Worm (Caenorhabditis elegans): ENCODE data around the gene C01G10.9.
A peak's percentile ranks its signal among the peaks of the same experiment; 100 is the strongest.

The C01G10.9 gene

DNA sequence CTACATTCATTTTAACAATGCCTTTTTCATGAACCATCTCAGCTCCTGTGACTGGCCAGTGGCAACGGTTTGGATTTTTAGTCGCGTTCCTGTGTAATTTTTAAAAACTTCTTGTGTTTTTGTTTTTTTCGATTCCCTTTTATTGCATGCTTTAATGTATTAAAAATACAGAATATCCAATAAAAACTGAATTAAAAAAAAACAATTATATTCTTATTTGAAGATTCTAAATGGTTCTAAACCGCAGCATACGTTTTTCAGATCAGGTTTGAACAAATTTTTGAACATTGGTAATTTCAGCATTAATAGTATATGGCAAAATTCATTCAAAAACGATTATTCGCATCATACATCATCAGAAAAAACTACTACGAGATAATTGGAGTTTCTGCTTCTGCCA is 14.0 kb upstream of the C01G10.9 start, which contains the start of gene dnj-3:
dnj-3 (plus strand) TSS at position 301 of the 400 bp plus-strand sequence.
- no peak for TF ChIP-seq pha-2 (tag; optimal IDR thresholded peaks at IDR 0.05)
- TF ChIP-seq ceh-30 (tag; optimal IDR thresholded peaks at IDR 0.05), result no peak
- no peak for TF ChIP-seq pax-1 (tag; optimal IDR thresholded peaks at IDR 0.05)
- TF ChIP-seq ref-2 (tag; optimal IDR thresholded peaks at IDR 0.05), result no peak
- no peak for TF ChIP-seq odd-2 (tag; optimal IDR thresholded peaks at IDR 0.05)
- no peak for TF ChIP-seq ceh-45 (GFP tag; IDR thresholded peaks at IDR 0.05)
- no peak for TF ChIP-seq F13H6.1 (tag; optimal IDR thresholded peaks at IDR 0.05)
- no peak for TF ChIP-seq hlh-15 (tag; optimal IDR thresholded peaks at IDR 0.05)
- TF ChIP-seq hlh-30 (tag; optimal IDR thresholded peaks at IDR 0.05; ENCODE audit: insufficient read depth), result no peak
- TF ChIP-seq ceh-48 (tag; optimal IDR thresholded peaks at IDR 0.05), result no peak
- TF ChIP-seq tbx-2 (tag; optimal IDR thresholded peaks at IDR 0.05), result no peak
- no peak for TF ChIP-seq ceh-34 (tag; optimal IDR thresholded peaks at IDR 0.05)
- TF ChIP-seq Y22D7AL.16 (tag; optimal IDR thresholded peaks at IDR 0.05), result no peak
- TF ChIP-seq syd-9 (tag; optimal IDR thresholded peaks at IDR 0.05), result no peak
- TF ChIP-seq eyg-1 (tag; optimal IDR thresholded peaks at IDR 0.05), result no peak

DNA sequence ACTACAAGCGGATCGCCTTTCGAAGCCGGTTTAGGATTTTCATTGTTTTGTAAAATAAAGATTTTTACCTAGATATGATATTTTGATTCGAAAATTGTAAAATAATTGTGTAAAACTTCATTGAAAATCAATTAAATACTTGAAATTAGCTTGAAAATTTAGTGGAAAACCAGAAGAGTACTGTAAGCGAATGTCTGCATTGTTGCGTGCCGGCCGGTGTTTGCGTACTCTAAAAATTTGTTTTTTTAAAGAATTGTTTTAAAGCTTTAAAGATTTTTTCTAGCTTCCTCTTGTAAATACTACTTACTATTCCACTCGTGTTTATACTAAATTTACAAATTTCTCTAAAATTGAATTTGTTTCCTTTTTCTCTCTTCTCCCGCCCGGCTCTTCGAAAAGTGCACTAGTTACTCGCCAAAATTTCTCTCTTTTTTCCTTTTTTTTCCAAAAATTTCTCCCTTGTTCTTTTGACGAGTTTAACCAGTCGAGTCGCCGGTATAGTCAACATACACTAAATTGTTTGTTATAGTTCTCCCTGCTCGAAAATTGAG is 12.8 kb upstream of the C01G10.9 start:
- no peak for TF ChIP-seq ceh-30 (tag; optimal IDR thresholded peaks at IDR 0.05)
- peak; percentile 73 for TF ChIP-seq unc-42 (tag; optimal IDR thresholded peaks at IDR 0.05)

ce11 chrV:15071015-15071810 is 11.1 kb upstream of the C01G10.9 start, which contains the start of gene unc-76:
Gene unc-76 (plus strand): TSS chrV:15071760.
- TF ChIP-seq dve-1 (tag; optimal IDR thresholded peaks at IDR 0.05), result peak; percentile 92
- TF ChIP-seq npax-4 (tag; optimal IDR thresholded peaks at IDR 0.05), result no peak
- no peak for TF ChIP-seq elt-2 (tag; optimal IDR thresholded peaks at IDR 0.05)
- peak; percentile 49 for TF ChIP-seq C08G9.2 (tag; optimal IDR thresholded peaks at IDR 0.05)
- TF ChIP-seq pax-1 (tag; optimal IDR thresholded peaks at IDR 0.05), result peak; percentile 58
- no peak for TF ChIP-seq pag-3 (tag; optimal IDR thresholded peaks at IDR 0.05; ENCODE audit: borderline replicate concordance)
- no peak for TF ChIP-seq K02D7.2 (tag; optimal IDR thresholded peaks at IDR 0.05)
- no peak for TF ChIP-seq sox-4 (tag; optimal IDR thresholded peaks at IDR 0.05)
- TF ChIP-seq lin-11 (tag; optimal IDR thresholded peaks at IDR 0.05), result no peak
- peak; percentile 55 for TF ChIP-seq ref-2 (tag; optimal IDR thresholded peaks at IDR 0.05)
- TF ChIP-seq hlh-13 (GFP tag; optimal IDR thresholded peaks at IDR 0.05), result no peak
- TF ChIP-seq sox-2 (GFP tag; IDR thresholded peaks at IDR 0.05), result peak; percentile 28; the same call in 1 of the 2 replicates
- TF ChIP-seq sdc-2 (tag; optimal IDR thresholded peaks at IDR 0.05), result no peak
- TF ChIP-seq ama-1 (optimal IDR thresholded peaks at IDR 0.05), result no peak
- peak; percentile 89 for TF ChIP-seq rnt-1 (tag; optimal IDR thresholded peaks at IDR 0.05)
- peak; percentile 6 for TF ChIP-seq fkh-6 (tag; optimal IDR thresholded peaks at IDR 0.05)
- peak; percentile 67 for TF ChIP-seq hlh-8 (tag; optimal IDR thresholded peaks at IDR 0.05)
- peak; percentile 73 for TF ChIP-seq pros-1 (tag; optimal IDR thresholded peaks at IDR 0.05)
- peak; percentile 18 for TF ChIP-seq unc-86 (tag; optimal IDR thresholded peaks at IDR 0.05)
- TF ChIP-seq ceh-6 (GFP tag; optimal IDR thresholded peaks at IDR 0.05), result no peak
- TF ChIP-seq syd-9 (tag; optimal IDR thresholded peaks at IDR 0.05), result peak; percentile 24
- peak; percentile 52 for TF ChIP-seq ceh-48 (tag; optimal IDR thresholded peaks at IDR 0.05)
- TF ChIP-seq K09A11.1 (tag; optimal IDR thresholded peaks at IDR 0.05; ENCODE audit: insufficient read depth), result peak; percentile 3
- peak; percentile 32 for TF ChIP-seq fax-1 (tag; optimal IDR thresholded peaks at IDR 0.05)
- peak; percentile 89 for TF ChIP-seq unc-55 (GFP tag; optimal IDR thresholded peaks at IDR 0.05)
- TF ChIP-seq elt-4 (tag; optimal IDR thresholded peaks at IDR 0.05), result no peak
- peak; percentile 89 for TF ChIP-seq nfya-1 (tag; optimal IDR thresholded peaks at IDR 0.05)
- no peak for TF ChIP-seq unc-3 (GFP tag; conservative IDR thresholded peaks at IDR 0.05)
- TF ChIP-seq unc-3 (tag; optimal IDR thresholded peaks at IDR 0.05), result peak; percentile 57
- TF ChIP-seq ceh-45 (GFP tag; IDR thresholded peaks at IDR 0.05), result no peak
- peak; percentile 92 for TF ChIP-seq ceh-31 (tag; optimal IDR thresholded peaks at IDR 0.05)
- TF ChIP-seq gmeb-2 (tag; optimal IDR thresholded peaks at IDR 0.05), result no peak
- peak; percentile 84 for TF ChIP-seq tbx-2 (tag; optimal IDR thresholded peaks at IDR 0.05)
- peak; percentile 52 for TF ChIP-seq F13H6.1 (tag; optimal IDR thresholded peaks at IDR 0.05)
- TF ChIP-seq hlh-15 (tag; optimal IDR thresholded peaks at IDR 0.05), result no peak
- peak; percentile 95 for TF ChIP-seq ceh-18 (tag; optimal IDR thresholded peaks at IDR 0.05)
- TF ChIP-seq ztf-16 (tag; optimal IDR thresholded peaks at IDR 0.05), result no peak
- no peak for TF ChIP-seq lim-6 (tag; optimal IDR thresholded peaks at IDR 0.05)

Measured in whole organism, late embryonic.